Fruit fly (Drosophila melanogaster) whole organism, embryonic: ENCODE data around the gene EMC5.

Experiments used
- ATbp ChIP-seq: fragments of 200-800 bp; sonication (Bioruptor generic); optimal IDR thresholded peaks from 2 replicates; lab custom pipeline; 2017; ENCODE audit warnings: missing biosample characterization, mild to moderate bottlenecking, missing genetic modification characterization, missing genetic modification reagents
- Awh ChIP-seq: fragments of 200-800 bp; sonication (Bioruptor generic); IDR thresholded peaks from 2 replicates; pipeline ENCODE4, ENCODE4 v1.3.6; 2022; ENCODE audit warnings: missing biosample characterization, missing genetic modification characterization
- CG10366 ChIP-seq: fragments of 200-800 bp; sonication (Bioruptor generic); IDR thresholded peaks from 2 replicates; pipeline ENCODE4 v1.3.6; 2022; ENCODE audit warnings: missing biosample characterization, missing genetic modification characterization
- CG10431 ChIP-seq: fragments of 200-800 bp; sonication (Bioruptor generic); optimal IDR thresholded peaks from 3 replicates; lab custom pipeline; 2018; ENCODE audit warnings: missing biosample characterization, mild to moderate bottlenecking, missing genetic modification characterization
- CG13424 ChIP-seq: fragments of 200-800 bp; sonication (Bioruptor generic); optimal IDR thresholded peaks from 2 replicates; lab custom pipeline; 2019; ENCODE audit warnings: missing biosample characterization, mild to moderate bottlenecking, missing genetic modification characterization, moderate library complexity
- CG16813 ChIP-seq: fragments of 200-800 bp; sonication (Bioruptor generic); IDR thresholded peaks from 3 replicates; pipeline ENCODE4 v1.3.6; 2022; ENCODE audit warnings: missing biosample characterization, missing genetic modification characterization; ENCODE audit not compliant: partially characterized antibody
- CG17328 ChIP-seq: fragments of 200-800 bp; sonication (Bioruptor generic); IDR thresholded peaks from 2 replicates; pipeline ENCODE4 v1.3.6; 2022; ENCODE audit warnings: missing biosample characterization, missing genetic modification characterization
- CG17385 ChIP-seq: fragments of 200-800 bp; sonication (Bioruptor generic); optimal IDR thresholded peaks from 3 replicates; lab custom pipeline; 2018; ENCODE audit warnings: missing biosample characterization, mild to moderate bottlenecking, missing genetic modification characterization
- CG18262 ChIP-seq: fragments of 200-800 bp; optimal IDR thresholded peaks from 3 replicates; lab custom pipeline; 2019; ENCODE audit warnings: missing biosample characterization, mild to moderate bottlenecking, missing genetic modification characterization, moderate library complexity
- CG18619 ChIP-seq: fragments of 200-800 bp; sonication (Bioruptor generic); optimal IDR thresholded peaks from 3 replicates; lab custom pipeline; 2017; ENCODE audit warnings: missing biosample characterization, mild to moderate bottlenecking, missing genetic modification characterization
- CG2129 ChIP-seq: fragments of 200-800 bp; sonication (Bioruptor generic); IDR thresholded peaks from 2 replicates; pipeline ENCODE4 v1.3.6; 2022; ENCODE audit warnings: missing biosample characterization, missing genetic modification characterization; ENCODE audit not compliant: partially characterized antibody
- CG2199 ChIP-seq: fragments of 200-800 bp; sonication (Bioruptor generic); IDR thresholded peaks from 3 replicates; pipeline ENCODE4 v1.3.6; 2022; ENCODE audit warnings: missing biosample characterization, missing genetic modification characterization
- CG31224 ChIP-seq: fragments of 200-800 bp; sonication (Bioruptor generic); IDR thresholded peaks from 2 replicates; pipeline ENCODE4 v1.3.6; 2022; ENCODE audit warnings: missing biosample characterization, missing genetic modification characterization
- CG33557 ChIP-seq: fragments of 200-800 bp; sonication (Bioruptor generic); optimal IDR thresholded peaks from 2 replicates; lab custom pipeline; 2019; ENCODE audit warnings: missing biosample characterization, mild to moderate bottlenecking, missing genetic modification characterization, moderate library complexity
- CG4707 ChIP-seq: fragments of 200-800 bp; sonication (Bioruptor generic); optimal IDR thresholded peaks from 2 replicates; lab custom pipeline; 2018; ENCODE audit warnings: missing biosample characterization, mild to moderate bottlenecking, missing genetic modification characterization, moderate library complexity
- CrebB ChIP-seq: fragments of 200-800 bp; sonication (Bioruptor generic); optimal IDR thresholded peaks from 3 replicates; lab custom pipeline; 2018; ENCODE audit warnings: missing biosample characterization, mild to moderate bottlenecking, missing genetic modification characterization
- D19B ChIP-seq: fragments of 200-800 bp; sonication (Bioruptor generic); optimal IDR thresholded peaks from 2 replicates; lab custom pipeline; 2017; ENCODE audit warnings: missing biosample characterization, mild to moderate bottlenecking, missing genetic modification characterization
- Dip2 ChIP-seq: fragments of 200-800 bp; sonication (Bioruptor generic); IDR thresholded peaks from 2 replicates; pipeline ENCODE4 v1.3.6; 2022; ENCODE audit warnings: missing biosample characterization, missing genetic modification characterization
- Drgx ChIP-seq: fragments of 200-800 bp; sonication (Bioruptor generic); IDR thresholded peaks from 2 replicates; pipeline ENCODE4 v1.3.6; 2022; ENCODE audit warnings: missing biosample characterization, missing genetic modification characterization
- ERR ChIP-seq: fragments of 200-800 bp; sonication (Bioruptor generic); optimal IDR thresholded peaks from 2 replicates; lab custom pipeline; 2016; ENCODE audit warnings: missing biosample characterization, missing genetic modification characterization
- Ets97D ChIP-seq: fragments of 200-800 bp; sonication (Bioruptor generic); optimal IDR thresholded peaks from 3 replicates; lab custom pipeline; 2016; ENCODE audit warnings: missing biosample characterization, missing genetic modification characterization
- Hand ChIP-seq: fragments of 200-800 bp; sonication (Bioruptor generic); optimal IDR thresholded peaks from 2 replicates; lab custom pipeline; 2017; ENCODE audit warnings: mild to moderate bottlenecking, missing biosample characterization, missing genetic modification reagents, missing genetic modification characterization
- Hsf ChIP-seq: fragments of 200-800 bp; sonication (Bioruptor generic); optimal IDR thresholded peaks from 3 replicates; lab custom pipeline; 2016; ENCODE audit warnings: missing biosample characterization, missing genetic modification characterization
- Myb ChIP-seq: fragments of 200-800 bp; sonication (Bioruptor generic); optimal IDR thresholded peaks from 2 replicates; lab custom pipeline; 2016; ENCODE audit warnings: missing biosample characterization, missing genetic modification characterization
- NC2α ChIP-seq: fragments of 200-800 bp; sonication (Bioruptor generic); optimal IDR thresholded peaks from 2 replicates; lab custom pipeline; 2016; ENCODE audit warnings: missing biosample characterization, missing genetic modification characterization
- NC2β ChIP-seq: fragments of 200-800 bp; sonication (Bioruptor generic); optimal IDR thresholded peaks from 2 replicates; lab custom pipeline; 2016; ENCODE audit warnings: missing biosample characterization, missing genetic modification characterization
- Nf-YB ChIP-seq: fragments of 200-800 bp; sonication (Bioruptor generic); optimal IDR thresholded peaks from 3 replicates; lab custom pipeline; 2019; ENCODE audit warnings: missing biosample characterization, mild to moderate bottlenecking, missing genetic modification characterization, moderate library complexity
- Nf-YC ChIP-seq: fragments of 200-800 bp; optimal IDR thresholded peaks from 3 replicates; lab custom pipeline; 2019; ENCODE audit warnings: missing biosample characterization, mild to moderate bottlenecking, missing genetic modification characterization, moderate library complexity
- Ssrp ChIP-seq: fragments of 200-800 bp; sonication (Bioruptor generic); optimal IDR thresholded peaks from 2 replicates; lab custom pipeline; 2018; ENCODE audit warnings: missing biosample characterization, mild to moderate bottlenecking, missing genetic modification characterization, moderate library complexity
- YL-1 ChIP-seq: fragments of 200-800 bp; sonication (Bioruptor generic); optimal IDR thresholded peaks from 3 replicates; lab custom pipeline; 2017; ENCODE audit warnings: missing biosample characterization, mild to moderate bottlenecking, missing genetic modification characterization
- amos ChIP-seq: fragments of 200-800 bp; sonication (Bioruptor generic); IDR thresholded peaks from 2 replicates; pipeline ENCODE4 v1.3.6; 2022; ENCODE audit warnings: missing biosample characterization, missing genetic modification characterization; ENCODE audit not compliant: partially characterized antibody
- ash1 ChIP-seq: fragments of 200-800 bp; sonication (Bioruptor generic); optimal IDR thresholded peaks from 2 replicates; lab custom pipeline; 2018; ENCODE audit warnings: missing biosample characterization, mild to moderate bottlenecking, missing genetic modification characterization
- bcd ChIP-seq: fragments of 200-800 bp; sonication (Bioruptor generic); optimal IDR thresholded peaks from 2 replicates; lab custom pipeline; 2017; ENCODE audit warnings: missing biosample characterization, mild to moderate bottlenecking, missing genetic modification characterization
- bsh ChIP-seq, 2 experiments: fragments of 200-800 bp; sonication (Bioruptor generic); optimal IDR thresholded peaks; 2 replicates each; lab custom pipeline; 2017 to 2018; ENCODE audit warnings: mild to moderate bottlenecking in 2 of 2, missing biosample characterization in 2 of 2, missing genetic modification characterization in 2 of 2, moderate library complexity in 1 of 2
- dysf ChIP-seq: fragments of 200-800 bp; sonication (Bioruptor generic); IDR thresholded peaks from 3 replicates; pipeline ENCODE4 v1.3.6; 2022; ENCODE audit warnings: missing biosample characterization, missing genetic modification characterization
- en ChIP-seq: fragments of 200-800 bp; sonication (Bioruptor generic); optimal IDR thresholded peaks from 2 replicates; lab custom pipeline; 2016; ENCODE audit warnings: missing biosample characterization, missing genetic modification characterization
- exex ChIP-seq: fragments of 200-800 bp; sonication (Bioruptor generic); optimal IDR thresholded peaks from 4 replicates; lab custom pipeline; 2018; ENCODE audit warnings: missing biosample characterization, mild to moderate bottlenecking, missing genetic modification characterization, moderate library complexity
- gcm2 ChIP-seq: fragments of 200-800 bp; sonication (Bioruptor generic); optimal IDR thresholded peaks from 2 replicates; lab custom pipeline; 2016; ENCODE audit warnings: missing biosample characterization, missing genetic modification characterization
- her ChIP-seq: fragments of 200-800 bp; sonication (Bioruptor generic); optimal IDR thresholded peaks from 2 replicates; lab custom pipeline; 2016; ENCODE audit warnings: missing biosample characterization, missing genetic modification characterization
- jigr1 ChIP-seq: fragments of 200-800 bp; sonication (Bioruptor generic); IDR thresholded peaks from 3 replicates; pipeline ENCODE4 v1.3.6; 2022; ENCODE audit warnings: missing biosample characterization, missing genetic modification characterization
- lov ChIP-seq, 2 experiments: fragments of 200-800 bp in 1 of 2; fragments of >200 bp in 1 of 2; sonication (Bioruptor generic) in 1 of 2; IDR thresholded peaks in 1 of 2; optimal IDR thresholded peaks in 1 of 2; 2 replicates in 1 of 2; 3 replicates in 1 of 2; pipeline versions ENCODE4 v1.3.6 to Lab custom; 2017 to 2022; ENCODE audit warnings: missing biosample characterization in 1 of 2, missing genetic modification characterization in 1 of 2
- nau ChIP-seq: fragments of 200-800 bp; sonication (Bioruptor generic); optimal IDR thresholded peaks from 3 replicates; lab custom pipeline; 2017; ENCODE audit warnings: missing biosample characterization, mild to moderate bottlenecking, missing genetic modification characterization, missing genetic modification reagents
- pho ChIP-seq: fragments of 200-800 bp; sonication (Bioruptor generic); optimal IDR thresholded peaks from 2 replicates; lab custom pipeline; 2016; ENCODE audit warnings: missing biosample characterization, missing genetic modification characterization
- ranshi ChIP-seq: fragments of 200-800 bp; sonication (Bioruptor generic); IDR thresholded peaks from 2 replicates; pipeline ENCODE4 v1.3.6; 2022; ENCODE audit warnings: missing biosample characterization, missing genetic modification characterization
- salm ChIP-seq: fragments of 200-800 bp; sonication (Bioruptor generic); optimal IDR thresholded peaks from 2 replicates; lab custom pipeline; 2018; ENCODE audit warnings: missing biosample characterization, mild to moderate bottlenecking, missing genetic modification characterization
- seq ChIP-seq: fragments of 200-800 bp; sonication (Bioruptor generic); IDR thresholded peaks from 2 replicates; pipeline ENCODE4 v1.3.6; 2022; ENCODE audit warnings: missing biosample characterization, missing genetic modification characterization
- sim ChIP-seq: fragments of 200-800 bp; sonication (Bioruptor generic); IDR thresholded peaks from 2 replicates; pipeline ENCODE4 v1.3.6; 2022; ENCODE audit warnings: missing biosample characterization, missing genetic modification characterization
- tin ChIP-seq: fragments of 200-800 bp; sonication (Bioruptor generic); optimal IDR thresholded peaks from 3 replicates; lab custom pipeline; 2016; ENCODE audit warnings: missing biosample characterization, missing genetic modification characterization
- tx ChIP-seq: fragments of 200-800 bp; sonication (Bioruptor generic); optimal IDR thresholded peaks from 2 replicates; lab custom pipeline; 2016; ENCODE audit warnings: missing biosample characterization, missing genetic modification characterization
- vfl ChIP-seq: fragments of 200-800 bp; sonication (Bioruptor generic); optimal IDR thresholded peaks from 2 replicates; lab custom pipeline; 2016; ENCODE audit warnings: missing biosample characterization, missing genetic modification characterization
- wdn ChIP-seq: fragments of 200-800 bp; sonication (Bioruptor generic); IDR thresholded peaks from 2 replicates; pipeline ENCODE4 v1.3.6; 2022; ENCODE audit warnings: missing biosample characterization, missing genetic modification characterization

The EMC5 gene

dm6 chr2L:18966214-18966556 lies 21.3 kb upstream of the EMC5 start (continued):
- TF ChIP-seq tx (GFP tag; lab: Kevin White, UChicago) (peak; percentile 28), Hand (GFP tag; lab: Kevin White, UChicago) (peak; percentile 63), CrebB (tag; lab: Kevin White, UChicago) (peak; percentile 29), jigr1 (GFP tag; lab: Robert Waterston, UW) (peak; percentile 40; the same call in 2 of the 3 replicates), en (GFP tag; lab: Kevin White, UChicago) (no peak), Hsf (GFP tag; lab: Kevin White, UChicago) (peak; percentile 62), nau (no peak), NC2β (GFP tag; lab: Kevin White, UChicago) (peak; percentile 19), CG4707 (GFP tag; lab: Kevin White, UChicago) (peak; percentile 16), wdn (peak; percentile 95), Dip2 (no peak), bcd (GFP tag; lab: Kevin White, UChicago) (peak; percentile 75), Myb (GFP tag; lab: Kevin White, UChicago) (peak; percentile 13), tin (GFP tag; lab: Kevin White, UChicago) (peak; percentile 62), CG10366 (GFP tag; lab: Robert Waterston, UW) (peak; percentile 88), ranshi (GFP tag; lab: Robert Waterston, UW) (peak; percentile 84), CG17328 (GFP tag; lab: Robert Waterston, UW) (peak; percentile 85), D19B (GFP tag; lab: Kevin White, UChicago) (no peak), Ssrp (peak; percentile 57), Nf-YC (tag; lab: Kevin White, UChicago) (peak; percentile 45), CG10431 (no peak), CG16813 (GFP tag; lab: Robert Waterston, UW) (no peak), seq (GFP tag; lab: Robert Waterston, UW) (peak; percentile 88), CG31224 (GFP tag; lab: Robert Waterston, UW) (peak; percentile 92), CG18619 (peak; percentile 66), her (GFP tag; lab: Kevin White, UChicago) (no peak), ATbp (GFP tag; lab: Kevin White, UChicago) (peak; percentile 27), gcm2 (GFP tag; lab: Kevin White, UChicago) (peak; percentile 0), CG13424 (tag; lab: Kevin White, UChicago) (peak; percentile 74), bsh (GFP tag; optimal IDR thresholded peaks at IDR 0.05; lab: Kevin White, UChicago) (peak in 1 of 2 experiments; percentile 66), lov (optimal IDR thresholded peaks at IDR 0.05; lab: Kevin White, UChicago) (no peak), lov (GFP tag; IDR thresholded peaks at IDR 0.05; lab: Robert Waterston, UW) (no peak), NC2α (GFP tag; lab: Kevin White, UChicago) (no peak), vfl (peak; percentile 19), amos (GFP tag; lab: Robert Waterston, UW) (no peak), CG2129 (no peak), Awh (GFP tag; lab: Robert Waterston, UW) (peak; percentile 71), CG33557 (GFP tag; lab: Kevin White, UChicago) (no peak), Ets97D (GFP tag; lab: Kevin White, UChicago) (peak; percentile 14), YL-1 (GFP tag; lab: Kevin White, UChicago) (no peak), CG18262 (tag; lab: Kevin White, UChicago) (peak; percentile 71), dysf (peak; percentile 94), CG17385 (GFP tag; lab: Kevin White, UChicago) (peak; percentile 70), exex (tag; lab: Kevin White, UChicago) (peak; percentile 65), ERR (no peak), CG2199 (GFP tag; lab: Robert Waterston, UW) (peak; percentile 63; the same call in 1 of the 3 replicates), Nf-YB (GFP tag; lab: Kevin White, UChicago) (peak; percentile 8), ash1 (GFP tag; lab: Kevin White, UChicago) (no peak), sim (peak; percentile 49; the same call in 1 of the 2 replicates), pho (GFP tag; lab: Kevin White, UChicago) (peak; percentile 73), salm (tag; lab: Kevin White, UChicago) (peak; percentile 15), Drgx (GFP tag; lab: Robert Waterston, UW) (peak; percentile 77)
